Worm (Caenorhabditis elegans) whole organism, L4 larva: ENCODE measurements around the gene fbxc-14.
"Not testable (repeated sequence)": the region's sequence is repeated elsewhere in the genome, so short reads cannot be mapped to it uniquely, and the experiment has no call there.

Experiments
- F10B5.3 ChIP-seq: sonication (generic microtip); optimal IDR thresholded peaks from 2 replicates; lab custom pipeline; 2016; ENCODE audit warnings: mild to moderate bottlenecking, missing genetic modification characterization, missing compliant biosample characterization
- lin-29 ChIP-seq: fragments of 200-800 bp; sonication (Bioruptor generic); IDR thresholded peaks from 2 replicates; pipeline ENCODE4 v1.3.6; 2022; ENCODE audit warnings: missing genetic modification reagents, missing genetic modification characterization, missing compliant biosample characterization
- nhr-237 ChIP-seq: sonication (generic microtip); optimal IDR thresholded peaks from 2 replicates; lab custom pipeline; 2017; ENCODE audit warnings: missing biosample characterization, missing genetic modification characterization
- nhr-48 ChIP-seq: sonication (generic microtip); optimal IDR thresholded peaks from 2 replicates; lab custom pipeline; 2016; ENCODE audit warnings: mild to moderate bottlenecking, missing genetic modification characterization, missing compliant biosample characterization
- sdz-12 ChIP-seq: fragments of 200-800 bp; sonication (Bioruptor generic); optimal IDR thresholded peaks from 2 replicates; lab custom pipeline; 2018; ENCODE audit warnings: mild to moderate bottlenecking, missing genetic modification characterization, missing compliant biosample characterization
- spr-3 ChIP-seq: fragments of 200-800 bp; sonication (Bioruptor generic); optimal IDR thresholded peaks from 2 replicates; lab custom pipeline; 2018; ENCODE audit warnings: mild to moderate bottlenecking, missing genetic modification characterization, missing compliant biosample characterization
- unc-130 ChIP-seq: sonication (generic microtip); optimal IDR thresholded peaks from 2 replicates; lab custom pipeline; 2016; ENCODE audit warnings: missing genetic modification reagents, missing genetic modification characterization, missing compliant biosample characterization

fbxc-14 gene

DNA sequence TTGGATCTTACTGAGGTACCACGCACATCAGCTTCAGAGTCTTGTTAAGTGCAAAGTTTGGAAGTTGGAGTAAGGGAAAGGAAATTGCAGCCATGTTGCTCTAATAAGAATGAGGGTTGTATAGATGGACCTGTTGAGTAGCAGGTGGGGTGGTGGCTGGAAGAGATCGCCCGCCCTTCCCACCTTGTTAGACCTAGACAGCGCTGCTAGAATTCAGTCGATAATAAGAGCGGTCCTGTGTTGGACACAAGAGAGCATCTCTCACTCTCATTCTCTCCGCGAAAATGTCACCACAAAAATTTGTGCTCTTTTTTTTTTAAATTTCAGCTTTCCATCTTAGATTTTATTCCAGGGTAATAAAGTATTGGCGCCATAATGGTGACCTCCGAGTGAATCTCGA lies 27.3 kb downstream of the fbxc-14 start, which contains the start of the genes fbxb-30 and F45D11.5:
Gene fbxb-30, minus strand, starts transcription at position 101 of the 400 bp plus-strand sequence.
Gene F45D11.5, plus strand, starts transcription at position 352 of the 400 bp plus-strand sequence.
- no peak for TF ChIP-seq nhr-237 (tag; lab: Kevin White, UChicago)
- TF ChIP-seq, all 104 proteins: peak for 0

DNA sequence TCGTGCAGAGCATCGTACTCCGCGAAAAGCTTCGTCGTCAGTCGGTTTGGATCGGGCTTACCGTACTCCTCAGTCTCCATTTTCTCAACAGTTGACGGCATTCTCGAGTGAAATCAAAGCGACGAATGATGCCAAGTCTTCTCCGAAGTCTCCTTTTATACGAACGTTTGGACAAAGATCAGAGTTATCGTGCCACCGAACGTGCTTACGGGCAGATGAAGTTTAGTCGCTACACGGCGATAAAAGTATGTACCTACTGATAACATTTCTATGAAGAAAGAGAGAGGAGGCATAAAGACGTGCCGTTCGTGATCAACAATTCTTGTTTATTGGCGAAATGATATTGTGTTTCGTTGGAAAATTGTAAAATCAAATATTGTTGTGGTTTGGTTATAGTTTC lies 32.3 kb downstream of the fbxc-14 start, which contains the start of gene F45D11.14:
Gene F45D11.14, minus strand, starts transcription at position 101 of the 400 bp plus-strand sequence.
- TF ChIP-seq sdz-12; unc-130 (GFP tag; lab: Kevin White, UChicago); nhr-48 (tag; lab: Kevin White, UChicago): not testable (repeated sequence)

DNA sequence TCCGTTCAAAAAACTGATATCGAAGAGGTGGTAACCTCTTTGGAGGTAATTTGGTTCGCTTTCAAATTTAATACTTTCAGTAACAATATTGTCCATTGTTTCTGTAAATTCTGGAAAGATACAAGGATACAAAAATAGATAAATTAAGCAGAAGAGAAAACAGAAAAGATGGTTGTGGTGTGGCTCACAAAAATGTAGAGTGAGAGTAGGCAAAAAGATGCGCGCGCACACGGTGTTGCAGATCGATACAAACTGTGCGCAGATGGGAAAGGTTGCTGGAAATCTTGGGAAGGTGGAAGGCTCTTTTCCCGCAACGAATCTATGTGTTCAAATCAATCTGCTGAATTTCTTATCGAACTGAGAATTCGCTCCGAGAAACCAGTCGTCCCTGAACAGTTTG lies 50.6 kb downstream of the fbxc-14 start, which contains the start of gene btb-11:
Gene btb-11, minus strand, starts transcription at position 101 of the 400 bp plus-strand sequence.
- not testable (repeated sequence) for TF ChIP-seq lin-29 (GFP tag; lab: Robert Waterston, UW); spr-3; F10B5.3
